Fruit fly (Drosophila melanogaster) Kc167 (cell line): ENCODE measurements around the gene CG9586.

Experiments used
- Myc ChIP-seq: fragments of >200 bp; optimal IDR thresholded peaks from 2 replicates; lab custom pipeline; 2017; ENCODE audit warnings: missing external identifiers
- h ChIP-seq: fragments of >200 bp; optimal IDR thresholded peaks from 3 replicates; lab custom pipeline; 2018; ENCODE audit warnings: missing external identifiers
- insv ChIP-seq: fragments of >200 bp; optimal IDR thresholded peaks from 3 replicates; lab custom pipeline; 2018; ENCODE audit warnings: missing external identifiers
- psq ChIP-seq: fragments of >200 bp; optimal IDR thresholded peaks from 2 replicates; lab custom pipeline; 2017; ENCODE audit warnings: missing external identifiers

- TF ChIP-seq psq (lab: Kevin White, UChicago) (no peak), insv (lab: Kevin White, UChicago) (no peak), h (lab: Kevin White, UChicago) (no peak), Myc (no peak)
Measured at dm6 chr2L:9124448-9124847, 41.9 kb downstream of the CG9586 start.
